Fruit fly (Drosophila melanogaster) whole organism, prepupa: ENCODE results near the gene CG15169.

ENCODE experiments used
- CG10631 ChIP-seq: fragments of 200-800 bp; sonication (Bioruptor generic); optimal IDR thresholded peaks from 2 replicates; lab custom pipeline; 2016; ENCODE audit warnings: missing biosample characterization, missing genetic modification characterization
- CG11294 ChIP-seq: fragments of 200-800 bp; sonication (Bioruptor generic); IDR thresholded peaks from 2 replicates; pipeline ENCODE4 v1.3.6; 2022; ENCODE audit warnings: missing biosample characterization, missing genetic modification characterization
- CG1621 ChIP-seq: fragments of 200-800 bp; sonication (Bioruptor generic); optimal IDR thresholded peaks from 3 replicates; lab custom pipeline; 2018; ENCODE audit warnings: missing biosample characterization, mild to moderate bottlenecking, missing genetic modification characterization
- CG3032 ChIP-seq: fragments of 200-800 bp; optimal IDR thresholded peaks from 2 replicates; lab custom pipeline; 2019; ENCODE audit warnings: missing biosample characterization, mild to moderate bottlenecking, missing genetic modification characterization, moderate library complexity
- CG32006 ChIP-seq: fragments of 200-800 bp; sonication (Bioruptor generic); optimal IDR thresholded peaks from 3 replicates; lab custom pipeline; 2017; ENCODE audit warnings: missing biosample characterization, mild to moderate bottlenecking, missing genetic modification characterization
- CG34406 ChIP-seq: fragments of 200-800 bp; sonication (Bioruptor generic); optimal IDR thresholded peaks from 3 replicates; lab custom pipeline; 2016; ENCODE audit warnings: missing biosample characterization, missing genetic modification characterization
- CG3919 ChIP-seq: fragments of 200-800 bp; sonication (Bioruptor generic); optimal IDR thresholded peaks from 3 replicates; lab custom pipeline; 2016; ENCODE audit warnings: missing biosample characterization, missing genetic modification characterization
- CG6163 ChIP-seq: fragments of 200-800 bp; sonication (Bioruptor generic); IDR thresholded peaks from 3 replicates; pipeline ENCODE4 v1.3.6; 2022; ENCODE audit warnings: missing biosample characterization, missing genetic modification characterization
- CG6276 ChIP-seq: fragments of 200-800 bp; sonication (Bioruptor generic); optimal IDR thresholded peaks from 2 replicates; lab custom pipeline; 2017; ENCODE audit warnings: missing biosample characterization, mild to moderate bottlenecking, missing genetic modification characterization
- CG6808 ChIP-seq: fragments of 200-800 bp; sonication (Bioruptor generic); optimal IDR thresholded peaks from 3 replicates; lab custom pipeline; 2017; ENCODE audit warnings: missing biosample characterization, missing genetic modification characterization, mild to moderate bottlenecking, moderate library complexity, missing genetic modification reagents
- CG8632 ChIP-seq: fragments of 200-800 bp; sonication (Bioruptor generic); optimal IDR thresholded peaks from 3 replicates; lab custom pipeline; 2016; ENCODE audit warnings: missing biosample characterization, missing genetic modification characterization
- Eip78C ChIP-seq: fragments of 200-800 bp; sonication (Bioruptor generic); peaks from one replicate; lab custom pipeline; 2016; ENCODE audit warnings: missing biosample characterization, missing genetic modification characterization
- Eip93F ChIP-seq: fragments of 200-800 bp; sonication (Bioruptor generic); optimal IDR thresholded peaks from 2 replicates; lab custom pipeline; 2016; ENCODE audit warnings: missing biosample characterization, mild to moderate bottlenecking, missing genetic modification characterization
- Lpt ChIP-seq: fragments of 200-800 bp; sonication (Bioruptor generic); optimal IDR thresholded peaks from 3 replicates; lab custom pipeline; 2016; ENCODE audit warnings: missing biosample characterization, missing genetic modification characterization
- Met ChIP-seq: fragments of 200-800 bp; sonication (Bioruptor generic); optimal IDR thresholded peaks from 3 replicates; lab custom pipeline; 2016; ENCODE audit warnings: missing biosample characterization, missing genetic modification characterization
- achi ChIP-seq: fragments of 200-800 bp; sonication (Bioruptor generic); optimal IDR thresholded peaks from 3 replicates; lab custom pipeline; 2016; ENCODE audit warnings: missing biosample characterization, missing genetic modification characterization
- acj6 ChIP-seq: fragments of 200-800 bp; sonication (Bioruptor generic); optimal IDR thresholded peaks from 3 replicates; lab custom pipeline; 2016; ENCODE audit warnings: missing biosample characterization, missing genetic modification characterization
- cyc ChIP-seq: fragments of 200-800 bp; sonication (Bioruptor generic); optimal IDR thresholded peaks from 3 replicates; lab custom pipeline; 2016; ENCODE audit warnings: missing biosample characterization, missing genetic modification characterization
- esn ChIP-seq: fragments of 200-800 bp; sonication (Bioruptor generic); optimal IDR thresholded peaks from 2 replicates; lab custom pipeline; 2016; ENCODE audit warnings: missing biosample characterization, mild to moderate bottlenecking, missing genetic modification characterization, moderate library complexity
- fd85E ChIP-seq: fragments of 200-800 bp; sonication (Bioruptor generic); optimal IDR thresholded peaks from 3 replicates; lab custom pipeline; 2016; ENCODE audit warnings: missing biosample characterization, missing genetic modification characterization
- net ChIP-seq: fragments of 200-800 bp; sonication (Bioruptor generic); optimal IDR thresholded peaks from 3 replicates; lab custom pipeline; 2016; ENCODE audit warnings: missing biosample characterization, missing genetic modification characterization
- pdm3 ChIP-seq: fragments of 200-800 bp; sonication (Bioruptor generic); optimal IDR thresholded peaks from 3 replicates; lab custom pipeline; 2016; ENCODE audit warnings: missing biosample characterization, missing genetic modification characterization
- salr ChIP-seq, 2 experiments: fragments of 200-800 bp; sonication (Bioruptor generic); optimal IDR thresholded peaks; 3 replicates each; lab custom pipeline; 2016 to 2018; ENCODE audit warnings: missing biosample characterization in 2 of 2, missing genetic modification characterization in 2 of 2, mild to moderate bottlenecking in 1 of 2
- ss ChIP-seq, 2 experiments: fragments of 200-800 bp; sonication (Bioruptor generic); optimal IDR thresholded peaks; 2 replicates in 1 of 2; 3 replicates in 1 of 2; lab custom pipeline; 2017 to 2018; ENCODE audit warnings: mild to moderate bottlenecking in 2 of 2, missing biosample characterization in 2 of 2, missing genetic modification characterization in 2 of 2, moderate library complexity in 1 of 2
- svp ChIP-seq: fragments of 200-800 bp; sonication (Bioruptor generic); peaks from one replicate; lab custom pipeline; 2016; ENCODE audit warnings: missing biosample characterization, missing genetic modification characterization
- topi ChIP-seq: fragments of 200-800 bp; sonication (Bioruptor generic); optimal IDR thresholded peaks from 3 replicates; lab custom pipeline; 2016; ENCODE audit warnings: missing biosample characterization, missing genetic modification characterization
- vri ChIP-seq: fragments of 200-800 bp; sonication (Bioruptor generic); optimal IDR thresholded peaks from 3 replicates; lab custom pipeline; 2016; ENCODE audit warnings: missing biosample characterization, mild to moderate bottlenecking, missing genetic modification characterization

The CG15169 gene

DNA sequence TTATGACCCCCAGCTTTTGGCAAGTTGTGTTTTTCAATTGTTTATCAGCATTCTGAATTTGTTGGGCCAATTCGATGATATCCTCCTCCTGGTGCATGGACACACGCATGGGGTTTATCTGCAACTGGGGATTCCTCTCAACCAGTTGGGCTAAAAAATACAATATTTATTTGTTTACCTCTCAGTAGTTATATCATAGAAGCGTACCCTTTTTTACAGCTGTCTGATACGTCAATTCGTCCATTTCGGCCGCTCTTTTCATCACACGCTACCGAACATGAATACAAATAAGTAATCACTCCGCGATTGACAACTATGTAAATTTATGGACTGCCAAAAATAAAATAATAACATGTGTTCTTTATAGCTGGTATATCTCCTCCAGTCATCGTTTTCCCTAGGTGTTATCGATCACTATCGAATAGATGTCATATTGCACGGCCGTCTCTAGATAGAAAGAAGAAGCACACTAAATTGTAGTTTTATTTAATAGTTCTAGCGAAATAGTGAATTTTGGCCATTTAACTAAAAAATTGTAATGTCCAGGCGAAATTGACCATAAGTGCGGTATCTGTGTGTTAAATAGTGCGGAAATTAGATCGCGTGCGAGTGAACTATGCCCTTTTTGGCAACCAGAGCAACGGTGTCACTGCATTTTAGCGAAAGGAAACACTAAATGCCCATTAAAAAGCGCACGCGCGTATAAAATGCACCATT lies 43.6 kb downstream of the CG15169 start, which contains the start of the genes mib2 and CG31800 (continued):
- TF ChIP-seq CG6808 (GFP tag; lab: Kevin White, UChicago) (peak; percentile 13), CG10631 (GFP tag; lab: Kevin White, UChicago) (no peak), vri (no peak)

DNA sequence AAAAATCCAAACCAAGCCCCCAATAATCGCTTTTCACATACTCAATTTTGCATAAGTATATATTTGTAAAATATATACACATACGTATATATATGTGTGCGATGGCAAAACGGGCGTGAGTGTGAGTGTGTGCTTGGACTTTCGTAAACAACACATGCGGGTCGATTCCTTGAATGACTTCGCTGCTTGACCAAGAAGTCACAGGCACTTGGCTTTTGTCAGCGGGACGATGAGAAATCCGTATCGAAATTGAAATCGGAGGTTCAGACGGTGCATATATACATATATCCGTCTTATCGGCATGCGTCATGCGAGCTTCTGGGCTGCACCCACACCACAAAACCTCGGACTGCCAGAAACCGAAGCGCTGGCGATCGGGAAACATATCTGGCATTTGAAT lies 44.2 kb downstream of the CG15169 start:
- TF ChIP-seq svp (GFP tag; lab: Kevin White, UChicago) (peak; percentile 90), topi (GFP tag; lab: Kevin White, UChicago) (no peak), Eip93F (GFP tag; lab: Kevin White, UChicago) (peak; percentile 37)

DNA sequence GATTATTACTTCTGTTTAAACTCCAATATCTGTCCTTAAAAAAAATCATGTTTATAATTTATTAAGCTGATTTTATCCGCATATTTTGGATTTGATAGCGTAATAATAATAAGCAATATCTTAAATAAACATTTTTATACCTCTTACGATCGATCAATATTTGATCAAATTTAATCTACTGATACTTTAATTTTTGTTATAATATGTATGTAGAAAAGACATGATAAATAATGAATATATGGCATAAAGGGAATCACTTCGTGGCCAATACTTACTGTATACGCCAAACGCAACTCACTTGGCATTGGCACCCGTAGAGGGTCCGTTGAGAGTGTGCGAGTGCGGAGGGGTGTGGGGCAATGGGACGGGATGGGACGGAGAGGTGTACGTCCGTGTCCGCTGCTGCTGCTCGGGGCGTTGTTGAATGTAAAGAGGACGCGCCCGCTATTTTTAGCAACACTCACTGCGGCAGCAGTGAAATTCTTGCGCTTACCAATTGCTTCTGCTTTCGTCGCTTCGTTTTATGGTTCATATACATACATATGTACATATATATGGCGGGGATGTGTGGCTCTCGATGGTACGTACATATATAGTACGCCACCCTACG lies 45.4 kb downstream of the CG15169 start:
- TF ChIP-seq svp (GFP tag; lab: Kevin White, UChicago) (peak; percentile 54), CG3919 (peak; percentile 11), salr (GFP tag; optimal IDR thresholded peaks at IDR 0.05; lab: Kevin White, UChicago) (no peak), achi (GFP tag; lab: Kevin White, UChicago) (peak; percentile 8), CG32006 (GFP tag; lab: Kevin White, UChicago) (peak; percentile 34), Lpt (GFP tag; lab: Kevin White, UChicago) (peak; percentile 51), ss (GFP tag; optimal IDR thresholded peaks at IDR 0.05; lab: Kevin White, UChicago) (peak in 1 of 2 experiments; percentile 7), CG8632 (GFP tag; lab: Kevin White, UChicago) (peak; percentile 14), acj6 (GFP tag; lab: Kevin White, UChicago) (peak; percentile 10), CG3032 (tag; lab: Kevin White, UChicago) (no peak), CG6276 (GFP tag; lab: Kevin White, UChicago) (peak; percentile 1), Eip78C (GFP tag; lab: Kevin White, UChicago) (peak; percentile 82), CG1621 (peak; percentile 48), esn (GFP tag; lab: Kevin White, UChicago) (peak; percentile 14), CG11294 (GFP tag; lab: Robert Waterston, UW) (no peak), pdm3 (GFP tag; lab: Kevin White, UChicago) (peak; percentile 31), Met (GFP tag; lab: Kevin White, UChicago) (no peak)

DNA sequence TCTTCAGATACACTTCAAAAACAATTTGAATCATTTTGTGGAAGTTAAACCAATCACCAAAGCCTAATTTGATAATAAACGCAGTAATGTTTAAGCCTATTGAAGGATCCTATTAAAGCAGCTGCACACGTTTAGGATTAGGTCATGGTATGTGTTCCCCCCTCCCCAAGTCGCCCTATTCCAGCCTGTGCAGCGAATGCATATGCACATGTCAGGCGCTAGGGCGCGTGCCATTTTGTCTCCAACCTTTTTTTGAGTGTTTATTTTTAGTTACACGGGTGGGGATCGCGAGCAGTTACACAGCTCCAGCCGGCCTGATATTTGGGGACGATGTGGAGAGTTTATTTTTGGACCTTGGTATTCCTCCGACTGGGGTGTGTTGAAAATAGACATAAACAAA lies 46.2 kb downstream of the CG15169 start:
- TF ChIP-seq Lpt (GFP tag; lab: Kevin White, UChicago) (no peak), cyc (GFP tag; lab: Kevin White, UChicago) (no peak), Eip78C (GFP tag; lab: Kevin White, UChicago) (peak; percentile 58)

DNA sequence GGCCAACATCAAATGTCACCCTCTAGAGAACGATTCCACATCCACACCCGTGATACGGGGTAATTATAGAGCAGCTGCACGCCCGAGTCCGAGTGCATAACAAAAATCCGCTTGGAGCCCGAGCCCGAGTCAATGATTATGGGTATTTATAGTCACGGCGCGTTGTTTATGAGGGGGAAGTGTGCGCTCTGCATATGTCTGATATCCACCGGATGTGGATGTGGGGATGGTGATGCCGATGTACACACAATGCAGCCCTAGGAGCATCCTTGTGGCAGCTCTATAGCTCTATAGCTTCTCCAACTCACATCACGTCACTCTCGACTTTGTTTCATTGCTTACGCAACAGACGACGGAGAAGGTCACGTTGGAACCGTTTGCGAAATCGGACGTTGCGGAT lies 46.6 kb downstream of the CG15169 start:
- peak; percentile 35 for TF ChIP-seq Eip78C (GFP tag; lab: Kevin White, UChicago)
- TF ChIP-seq net = peak; percentile 4
- TF ChIP-seq CG6276 (GFP tag; lab: Kevin White, UChicago) = no peak
- no peak for TF ChIP-seq CG3919
- no peak for TF ChIP-seq fd85E

DNA sequence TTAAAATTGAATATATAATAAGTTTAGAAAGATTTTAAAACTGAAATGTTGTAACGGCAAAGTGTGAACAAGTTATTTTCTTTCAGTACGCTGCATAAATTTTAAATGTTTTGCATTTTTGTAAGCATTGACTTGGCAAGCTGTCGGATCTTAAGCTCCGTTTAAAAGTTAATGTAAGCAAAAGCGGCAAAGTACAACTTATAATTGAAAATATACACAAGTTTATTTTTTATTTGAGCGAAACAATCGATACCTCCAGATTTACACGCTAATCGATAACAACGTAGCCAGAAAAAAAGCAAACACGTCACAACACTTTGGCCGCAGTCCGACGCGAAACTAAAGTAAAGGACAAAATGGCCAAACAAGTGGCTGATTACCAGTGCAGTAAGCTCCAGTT lies 50.8 kb downstream of the CG15169 start, which contains the start of gene Catsup:
Gene Catsup, plus strand, starts transcription at position 273 of the 400 bp plus-strand sequence.
- TF ChIP-seq Eip78C (GFP tag; lab: Kevin White, UChicago) = peak; percentile 37
- TF ChIP-seq CG6163 (GFP tag; lab: Robert Waterston, UW) = no peak
- no peak for TF ChIP-seq CG34406 (GFP tag; lab: Kevin White, UChicago)
- no peak for TF ChIP-seq CG3032 (tag; lab: Kevin White, UChicago)
